Fruit fly (Drosophila melanogaster): ENCODE data around the gene CG33543.

CG33543 gene

dm6 chr2L:2006082-2006669 lies at the start of gene CG33543:
Gene CG33543 (minus strand): TSS chr2L:2006313.
- TF ChIP-seq h (optimal IDR thresholded peaks at IDR 0.05) = no peak
- no peak for TF ChIP-seq Myc (optimal IDR thresholded peaks at IDR 0.05)

dm6 chr2L:2054289-2054688 lies 48.2 kb upstream of the CG33543 start, which contains the start of gene Or22c:
Gene Or22c (plus strand): TSS chr2L:2054589.
- TF ChIP-seq h (optimal IDR thresholded peaks at IDR 0.05) (no peak), Sin3A (optimal IDR thresholded peaks at IDR 0.05) (no peak), Myc (optimal IDR thresholded peaks at IDR 0.05) (no peak), psq (optimal IDR thresholded peaks at IDR 0.05) (no peak), insv (optimal IDR thresholded peaks at IDR 0.05) (no peak), ttk (optimal IDR thresholded peaks at IDR 0.05) (no peak)

DNA sequence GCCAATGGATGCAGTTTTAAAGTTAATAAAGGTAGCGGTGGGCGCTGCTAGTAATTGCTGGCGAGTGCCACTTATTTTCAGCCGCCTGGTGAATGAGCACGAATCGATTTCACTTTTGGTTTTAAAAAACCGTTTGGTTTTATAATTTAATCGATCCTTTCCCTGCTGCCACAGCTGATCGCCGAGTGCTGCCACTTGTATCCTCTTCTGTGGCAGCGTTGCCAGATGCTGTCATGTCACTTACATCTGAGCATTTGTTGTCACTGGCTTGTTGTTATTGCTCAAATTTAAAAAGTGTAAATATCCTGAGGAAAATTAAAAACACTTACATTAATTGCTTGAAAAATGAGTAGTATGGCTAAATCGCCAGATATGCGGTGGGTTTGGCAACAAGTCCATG lies 39.2 kb upstream of the CG33543 start, which contains the start of gene Kebab:
TSS of gene Kebab (plus strand) at position 230 of the 400 bp plus-strand sequence.
- TF ChIP-seq insv (optimal IDR thresholded peaks at IDR 0.05) (no peak), psq (optimal IDR thresholded peaks at IDR 0.05) (no peak), h (optimal IDR thresholded peaks at IDR 0.05) (no peak), ttk (optimal IDR thresholded peaks at IDR 0.05) (no peak), Myc (optimal IDR thresholded peaks at IDR 0.05) (no peak), Sin3A (optimal IDR thresholded peaks at IDR 0.05) (no peak)

DNA sequence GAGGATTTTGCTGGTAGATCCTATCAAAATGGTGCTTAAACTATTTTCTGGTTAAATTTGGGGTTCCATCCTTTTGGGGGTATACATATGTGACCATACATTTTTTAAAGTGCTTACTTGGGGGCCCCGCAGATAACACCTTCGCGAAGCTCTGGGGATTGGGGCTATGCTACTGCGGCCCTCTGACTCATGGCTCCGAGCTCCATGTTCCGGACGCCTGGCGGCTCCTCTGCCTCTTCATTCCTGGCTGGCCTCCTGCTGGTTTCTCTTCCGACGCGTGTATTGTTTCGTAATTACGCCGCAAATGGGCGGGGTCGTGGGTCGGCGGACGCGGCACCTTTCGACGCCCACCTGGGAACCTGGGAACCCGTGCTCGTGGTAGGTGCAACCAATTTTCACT lies 38.7 kb upstream of the CG33543 start:
- TF ChIP-seq insv (optimal IDR thresholded peaks at IDR 0.05) (no peak), Sin3A (optimal IDR thresholded peaks at IDR 0.05) (no peak), Myc (optimal IDR thresholded peaks at IDR 0.05) (no peak), psq (optimal IDR thresholded peaks at IDR 0.05) (no peak), h (optimal IDR thresholded peaks at IDR 0.05) (no peak), ttk (optimal IDR thresholded peaks at IDR 0.05) (no peak)

- no peak for TF ChIP-seq insv (optimal IDR thresholded peaks at IDR 0.05)
- no peak for TF ChIP-seq h (optimal IDR thresholded peaks at IDR 0.05)
These were observed 36.0 kb upstream of the CG33543 start for dm6 chr2L:2042072-2042471.

DNA sequence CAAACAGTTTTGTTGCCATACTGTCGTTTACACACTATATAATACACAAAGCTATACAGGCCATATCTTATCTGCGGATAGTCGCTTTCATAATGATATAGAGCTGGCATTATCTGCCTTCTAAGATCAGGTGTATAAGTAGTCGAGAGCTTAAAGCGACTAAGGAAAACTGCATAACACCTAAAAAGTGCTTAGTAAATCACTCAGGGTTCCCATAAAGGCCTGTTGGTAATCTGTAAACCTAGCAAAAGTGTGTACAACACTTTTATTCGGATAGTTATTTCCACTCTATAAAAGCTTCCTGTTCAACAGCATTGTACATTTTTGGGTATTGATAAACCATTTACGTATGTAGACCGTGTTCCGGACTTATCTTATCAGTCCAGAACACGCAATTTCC lies 33.3 kb upstream of the CG33543 start:
- TF ChIP-seq Myc (optimal IDR thresholded peaks at IDR 0.05) (no peak), insv (optimal IDR thresholded peaks at IDR 0.05) (no peak), h (optimal IDR thresholded peaks at IDR 0.05) (no peak), Sin3A (optimal IDR thresholded peaks at IDR 0.05) (no peak), psq (optimal IDR thresholded peaks at IDR 0.05) (no peak)

DNA sequence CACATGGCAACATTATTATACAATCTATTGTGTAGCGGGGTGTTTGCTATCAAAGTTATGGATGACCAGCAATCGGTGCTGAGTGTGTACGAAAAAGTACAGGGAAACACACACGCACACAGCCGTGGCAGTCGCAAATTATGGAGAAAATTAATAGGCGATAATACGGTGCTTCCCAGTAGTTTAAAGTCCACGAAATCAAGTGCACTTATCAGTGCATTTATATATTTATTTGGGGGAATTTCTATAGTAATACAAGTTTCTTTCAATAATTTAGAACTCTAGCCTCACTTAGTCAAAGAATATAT lies 32.8 kb upstream of the CG33543 start:
- TF ChIP-seq psq (optimal IDR thresholded peaks at IDR 0.05) (no peak), Sin3A (optimal IDR thresholded peaks at IDR 0.05) (no peak), Myc (optimal IDR thresholded peaks at IDR 0.05) (no peak), ttk (optimal IDR thresholded peaks at IDR 0.05) (no peak), insv (optimal IDR thresholded peaks at IDR 0.05) (no peak), h (optimal IDR thresholded peaks at IDR 0.05) (no peak)

DNA sequence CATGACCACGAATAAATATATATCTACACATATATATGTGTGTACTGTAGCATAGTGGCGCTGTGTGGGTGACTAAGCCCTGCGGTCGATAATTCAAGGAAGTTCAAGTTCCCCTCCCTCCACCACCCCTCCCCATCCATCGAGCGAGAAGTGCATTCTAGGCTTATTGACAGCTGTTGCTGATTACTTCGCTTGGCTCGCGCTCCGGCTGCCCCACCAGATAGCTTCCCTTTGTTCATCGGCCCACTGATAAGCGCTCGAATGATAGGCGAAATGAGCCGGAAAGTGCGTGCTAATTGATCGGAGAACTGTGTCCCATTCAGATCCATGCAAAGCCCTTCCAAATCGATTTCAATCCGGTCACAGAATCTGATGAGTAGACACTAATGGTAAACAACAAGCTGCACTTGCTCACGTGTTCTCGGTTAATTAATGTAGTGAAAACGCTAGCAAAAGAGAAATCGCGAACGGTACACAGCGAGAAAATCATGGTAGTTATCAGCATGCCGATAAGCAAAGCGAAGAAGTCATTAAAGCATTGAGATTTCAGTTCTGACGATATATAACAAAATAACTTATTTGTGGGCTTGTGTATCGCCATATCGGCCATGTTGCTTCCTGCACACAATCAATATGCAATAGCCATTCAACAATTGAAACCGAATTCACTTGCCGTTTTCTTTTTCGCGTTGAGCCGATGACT lies 32.3 kb upstream of the CG33543 start:
- TF ChIP-seq Myc (optimal IDR thresholded peaks at IDR 0.05) = no peak
- no peak for TF ChIP-seq Sin3A (optimal IDR thresholded peaks at IDR 0.05)
- no peak for TF ChIP-seq psq (optimal IDR thresholded peaks at IDR 0.05)
- no peak for TF ChIP-seq h (optimal IDR thresholded peaks at IDR 0.05)
- no peak for TF ChIP-seq ttk (optimal IDR thresholded peaks at IDR 0.05)

DNA sequence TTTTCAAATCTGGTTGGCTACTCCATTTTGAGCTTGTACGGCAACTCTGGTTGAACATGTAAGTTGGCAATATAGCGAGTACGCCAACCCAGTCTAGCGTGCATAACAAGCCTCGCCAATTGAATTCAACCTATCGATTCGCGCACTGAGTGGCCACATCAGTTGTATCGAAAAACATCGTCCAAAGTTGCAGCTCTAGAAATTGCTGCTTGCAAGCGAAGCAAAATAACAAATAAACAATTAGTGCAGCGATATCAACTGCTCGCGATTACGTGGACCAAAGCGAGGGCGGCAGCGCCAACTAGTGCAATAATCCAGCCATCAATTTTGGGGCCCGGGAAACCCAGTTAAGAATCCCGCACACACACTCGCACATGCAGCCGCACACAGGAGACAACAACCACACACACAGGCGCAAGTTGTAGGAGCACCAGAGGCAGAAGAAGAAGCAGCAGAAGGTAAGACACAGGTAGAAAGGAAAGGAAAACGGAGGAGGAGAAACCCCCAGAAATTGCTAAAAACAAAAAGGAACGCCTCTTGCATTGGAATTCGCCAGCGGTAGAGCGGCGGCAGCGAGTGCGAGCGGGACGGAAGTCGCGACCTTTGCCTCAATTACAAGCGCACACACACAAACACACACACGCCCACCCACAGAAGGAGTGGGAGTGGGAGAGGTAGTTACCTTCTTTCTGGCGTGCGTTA lies 31.6 kb upstream of the CG33543 start:
- TF ChIP-seq Sin3A (optimal IDR thresholded peaks at IDR 0.05) (no peak), h (optimal IDR thresholded peaks at IDR 0.05) (no peak), Myc (optimal IDR thresholded peaks at IDR 0.05) (no peak), ttk (optimal IDR thresholded peaks at IDR 0.05) (no peak), psq (optimal IDR thresholded peaks at IDR 0.05) (no peak), insv (optimal IDR thresholded peaks at IDR 0.05) (no peak)

DNA sequence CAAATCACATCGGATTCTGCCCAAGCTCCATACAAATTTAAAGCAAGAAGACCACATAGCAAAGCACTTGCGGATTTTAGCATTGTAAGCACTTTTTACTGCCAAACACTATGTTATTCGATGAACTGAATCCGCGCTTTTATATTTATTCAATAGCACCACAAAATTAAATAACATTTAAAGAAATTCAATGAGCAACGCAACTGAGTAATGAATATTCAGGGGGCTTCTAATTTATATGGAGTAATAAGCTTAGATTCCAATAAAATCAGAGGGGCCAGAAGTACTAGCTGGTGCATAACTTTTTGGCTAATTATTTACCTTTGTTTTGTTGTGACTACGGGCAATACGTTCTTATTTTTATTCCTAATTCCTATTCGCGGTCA lies 31.0 kb upstream of the CG33543 start, which contains the start of gene lectin-22C:
TSS of gene lectin-22C (minus strand) at position 101 of the 386 bp plus-strand sequence.
- no peak for TF ChIP-seq psq (optimal IDR thresholded peaks at IDR 0.05)
- no peak for TF ChIP-seq Sin3A (optimal IDR thresholded peaks at IDR 0.05)
- TF ChIP-seq Myc (optimal IDR thresholded peaks at IDR 0.05) = no peak
- TF ChIP-seq insv (optimal IDR thresholded peaks at IDR 0.05) = no peak
- no peak for TF ChIP-seq ttk (optimal IDR thresholded peaks at IDR 0.05)
- no peak for TF ChIP-seq h (optimal IDR thresholded peaks at IDR 0.05)

DNA sequence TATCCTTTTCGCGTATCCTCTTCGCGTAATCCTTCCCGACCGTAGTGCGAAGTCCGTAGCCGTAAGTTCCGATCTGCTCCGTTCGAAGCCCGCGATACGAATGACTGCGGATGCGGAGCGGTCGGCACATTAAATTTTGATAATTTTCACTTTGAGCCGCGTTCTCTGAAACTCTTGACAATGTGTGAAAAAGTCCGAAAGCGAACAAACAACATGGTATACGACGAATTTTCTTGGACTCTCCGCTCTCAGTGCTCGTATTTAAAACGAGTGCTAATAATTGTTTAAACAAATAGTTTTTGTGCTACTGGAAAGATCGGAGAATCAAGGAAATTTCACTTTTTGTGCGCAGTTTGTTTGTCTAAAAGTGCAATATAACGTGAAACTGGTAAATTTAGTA lies 29.8 kb upstream of the CG33543 start, which contains the start of gene CG42296:
TSS of gene CG42296 (minus strand) at position 101 of the 400 bp plus-strand sequence.
- no peak for TF ChIP-seq psq (optimal IDR thresholded peaks at IDR 0.05)

- no peak for TF ChIP-seq h (optimal IDR thresholded peaks at IDR 0.05)
- no peak for TF ChIP-seq Sin3A (optimal IDR thresholded peaks at IDR 0.05)
- no peak for TF ChIP-seq ttk (optimal IDR thresholded peaks at IDR 0.05)
- no peak for TF ChIP-seq Myc (optimal IDR thresholded peaks at IDR 0.05)
- TF ChIP-seq insv (optimal IDR thresholded peaks at IDR 0.05) = no peak
These were observed 26.0 kb upstream of the CG33543 start for dm6 chr2L:2032076-2032475.

dm6 chr2L:2031522-2031921 lies 25.4 kb upstream of the CG33543 start:
- TF ChIP-seq h (optimal IDR thresholded peaks at IDR 0.05) = no peak
- no peak for TF ChIP-seq insv (optimal IDR thresholded peaks at IDR 0.05)
- no peak for TF ChIP-seq ttk (optimal IDR thresholded peaks at IDR 0.05)
- no peak for TF ChIP-seq Myc (optimal IDR thresholded peaks at IDR 0.05)
